Fruit fly (Drosophila melanogaster) whole organism, adult: ENCODE data around the gene CG43774.
A peak's percentile ranks its signal among the peaks of the same experiment; 100 is the strongest.

Experiments
- CG11617 ChIP-seq: fragments of 200-800 bp; sonication (Bioruptor generic); optimal IDR thresholded peaks from 2 replicates; lab custom pipeline; 2017; ENCODE audit warnings: mild to moderate bottlenecking, missing biosample characterization, missing genetic modification reagents, missing genetic modification characterization
- CG1620 ChIP-seq: fragments of 200-800 bp; sonication (Bioruptor generic); optimal IDR thresholded peaks from 2 replicates; lab custom pipeline; 2016; ENCODE audit warnings: missing biosample characterization, missing genetic modification characterization
- CG33017 ChIP-seq: fragments of 200-800 bp; sonication (Bioruptor generic); optimal IDR thresholded peaks from 2 replicates; lab custom pipeline; 2018; ENCODE audit warnings: missing biosample characterization, mild to moderate bottlenecking, missing genetic modification characterization, moderate library complexity
- CG5204 ChIP-seq: fragments of 200-800 bp; sonication (Bioruptor generic); optimal IDR thresholded peaks from 2 replicates; lab custom pipeline; 2016; ENCODE audit warnings: missing biosample characterization, missing genetic modification characterization
- CG7045 ChIP-seq: fragments of 200-800 bp; sonication (Bioruptor generic); optimal IDR thresholded peaks from 2 replicates; lab custom pipeline; 2017; ENCODE audit warnings: missing biosample characterization, mild to moderate bottlenecking, missing genetic modification characterization
- CG7101 ChIP-seq: fragments of 200-800 bp; sonication (Bioruptor generic); optimal IDR thresholded peaks from 2 replicates; lab custom pipeline; 2018; ENCODE audit warnings: missing biosample characterization, mild to moderate bottlenecking, missing genetic modification characterization, moderate library complexity
- Hr96 ChIP-seq: fragments of 200-800 bp; sonication (Bioruptor generic); optimal IDR thresholded peaks from 2 replicates; lab custom pipeline; 2016; ENCODE audit warnings: missing biosample characterization, missing genetic modification characterization
- Mnt ChIP-seq: fragments of 200-800 bp; sonication (Bioruptor generic); optimal IDR thresholded peaks from 2 replicates; lab custom pipeline; 2016; ENCODE audit warnings: missing biosample characterization, mild to moderate bottlenecking, missing genetic modification characterization
- bab1 ChIP-seq: fragments of 200-800 bp; sonication (Bioruptor generic); optimal IDR thresholded peaks from 3 replicates; lab custom pipeline; 2019; ENCODE audit warnings: missing biosample characterization, mild to moderate bottlenecking, missing genetic modification characterization, moderate library complexity
- cic ChIP-seq: fragments of 200-800 bp; sonication (Bioruptor generic); optimal IDR thresholded peaks from 2 replicates; lab custom pipeline; 2017; ENCODE audit warnings: missing biosample characterization, mild to moderate bottlenecking, missing genetic modification characterization, moderate library complexity
- kay ChIP-seq: fragments of 200-800 bp; sonication (Bioruptor generic); peaks from one replicate; lab custom pipeline; 2016; ENCODE audit warnings: missing biosample characterization, missing genetic modification characterization, borderline replicate concordance
- tj ChIP-seq: fragments of 200-800 bp; sonication (Bioruptor generic); optimal IDR thresholded peaks from 3 replicates; lab custom pipeline; 2017; ENCODE audit warnings: missing biosample characterization, mild to moderate bottlenecking, missing genetic modification characterization, moderate library complexity

dm6 chr2L:4037015-4037414 lies 28.6 kb downstream of the CG43774 start:
- no peak for TF ChIP-seq CG11617 (GFP tag; lab: Kevin White, UChicago)
- TF ChIP-seq bab1: no peak
- TF ChIP-seq cic (GFP tag; lab: Kevin White, UChicago): no peak
- TF ChIP-seq CG5204: no peak
- TF ChIP-seq kay (GFP tag; lab: Kevin White, UChicago): no peak
- TF ChIP-seq CG7101: no peak
- peak; percentile 26 for TF ChIP-seq tj (GFP tag; lab: Kevin White, UChicago)
- no peak for TF ChIP-seq CG33017
- TF ChIP-seq Mnt (GFP tag; lab: Kevin White, UChicago): no peak
- TF ChIP-seq CG7045 (GFP tag; lab: Kevin White, UChicago): no peak
- TF ChIP-seq Hr96 (GFP tag; lab: Kevin White, UChicago): no peak
- TF ChIP-seq CG1620 (GFP tag; lab: Kevin White, UChicago): no peak
